Worm (Caenorhabditis elegans) whole organism, L2 larva: Measurements from ENCODE around the gene C03C10.7.

Source experiments
- F13H6.1 ChIP-seq: sonication (generic microtip); optimal IDR thresholded peaks from 2 replicates; lab custom pipeline; 2016; ENCODE audit warnings: missing genetic modification characterization, missing compliant biosample characterization
- R02D3.7 ChIP-seq: fragments of 150-350 bp; optimal IDR thresholded peaks from 2 replicates; lab custom pipeline; 2014; ENCODE audit warnings: missing biosample characterization, missing genetic modification characterization
- alr-1 ChIP-seq: fragments of 150-350 bp; optimal IDR thresholded peaks from 2 replicates; lab custom pipeline; 2014; ENCODE audit warnings: missing biosample characterization, missing genetic modification characterization
- aly-2 ChIP-seq: fragments of 150-350 bp; optimal IDR thresholded peaks from 2 replicates; lab custom pipeline; 2014; ENCODE audit warnings: missing biosample characterization, missing genetic modification characterization
- ama-1 ChIP-seq: fragments of 150-350 bp; optimal IDR thresholded peaks from 2 replicates; lab custom pipeline; 2018; ENCODE audit warnings: inconsistent platforms
- blmp-1 ChIP-seq: sonication (generic microtip); optimal IDR thresholded peaks from 2 replicates; lab custom pipeline; 2017; ENCODE audit warnings: missing genetic modification characterization, mild to moderate bottlenecking, missing compliant biosample characterization, antibody characterized with exemption, moderate library complexity; ENCODE audit not compliant: insufficient read depth
- ceh-16 ChIP-seq: fragments of 150-350 bp; optimal IDR thresholded peaks from 2 replicates; lab custom pipeline; 2014; ENCODE audit warnings: missing biosample characterization, missing genetic modification characterization
- ceh-82 ChIP-seq: fragments of 150-350 bp; optimal IDR thresholded peaks from 2 replicates; lab custom pipeline; 2014; ENCODE audit warnings: missing biosample characterization, missing genetic modification characterization
- crh-2 ChIP-seq: sonication (generic microtip); optimal IDR thresholded peaks from 2 replicates; lab custom pipeline; 2017; ENCODE audit warnings: missing biosample characterization, missing genetic modification characterization
- dmd-4 ChIP-seq: sonication (generic microtip); optimal IDR thresholded peaks from 2 replicates; lab custom pipeline; 2017; ENCODE audit warnings: missing biosample characterization, missing genetic modification characterization
- elt-1 ChIP-seq: fragments of 150-350 bp; optimal IDR thresholded peaks from 2 replicates; lab custom pipeline; 2014; ENCODE audit warnings: missing biosample characterization, missing genetic modification characterization
- elt-3 ChIP-seq: sonication (generic microtip); optimal IDR thresholded peaks from 2 replicates; lab custom pipeline; 2017; ENCODE audit warnings: missing biosample characterization, missing genetic modification characterization
- fos-1 ChIP-seq: fragments of 150-350 bp; optimal IDR thresholded peaks from 2 replicates; lab custom pipeline; 2014; ENCODE audit warnings: missing biosample characterization, missing genetic modification characterization
- gmeb-1 ChIP-seq: fragments of 150-350 bp; optimal IDR thresholded peaks from 2 replicates; lab custom pipeline; 2014; ENCODE audit warnings: missing biosample characterization, missing genetic modification characterization
- lin-11 ChIP-seq: fragments of 150-350 bp; sonication (generic microtip); optimal IDR thresholded peaks from 2 replicates; lab custom pipeline; 2014; ENCODE audit warnings: missing biosample characterization, missing genetic modification characterization, inconsistent platforms, mixed read lengths
- lin-13 ChIP-seq: fragments of 150-350 bp; optimal IDR thresholded peaks from 2 replicates; lab custom pipeline; 2014; ENCODE audit warnings: missing biosample characterization, missing genetic modification reagents, missing genetic modification characterization
- lin-39 ChIP-seq: fragments of 150-350 bp; optimal IDR thresholded peaks from 2 replicates; lab custom pipeline; 2014; ENCODE audit warnings: missing biosample characterization, missing genetic modification reagents, missing genetic modification characterization
- lsy-2 ChIP-seq, 2 experiments: fragments of 150-350 bp in 1 of 2; sonication (generic microtip) in 1 of 2; optimal IDR thresholded peaks; 2 replicates each; lab custom pipeline; 2014 to 2017; ENCODE audit warnings: missing biosample characterization in 2 of 2, missing genetic modification characterization in 2 of 2
- mab-5 ChIP-seq: fragments of 150-350 bp; optimal IDR thresholded peaks from 2 replicates; lab custom pipeline; 2014; ENCODE audit warnings: missing biosample characterization, missing genetic modification characterization
- mbf-1 ChIP-seq: sonication (generic microtip); optimal IDR thresholded peaks from 2 replicates; lab custom pipeline; 2017; ENCODE audit warnings: missing biosample characterization, missing genetic modification characterization
- mdl-1 ChIP-seq, 2 experiments: fragments of 150-350 bp in 1 of 2; sonication (generic microtip) in 1 of 2; optimal IDR thresholded peaks; 2 replicates each; lab custom pipeline; 2017; ENCODE audit warnings: missing biosample characterization in 2 of 2, missing genetic modification characterization in 2 of 2
- nhr-10 ChIP-seq: sonication (generic microtip); optimal IDR thresholded peaks from 2 replicates; lab custom pipeline; 2017; ENCODE audit warnings: missing biosample characterization, missing genetic modification characterization
- nhr-11 ChIP-seq: fragments of 150-350 bp; optimal IDR thresholded peaks from 2 replicates; lab custom pipeline; 2014; ENCODE audit warnings: missing biosample characterization, missing genetic modification characterization
- nhr-12 ChIP-seq: fragments of 150-350 bp; optimal IDR thresholded peaks from 2 replicates; lab custom pipeline; 2014; ENCODE audit warnings: missing biosample characterization, missing genetic modification characterization
- nhr-129 ChIP-seq: fragments of 150-350 bp; optimal IDR thresholded peaks from 2 replicates; lab custom pipeline; 2014; ENCODE audit warnings: missing biosample characterization, missing genetic modification characterization
- nhr-21 ChIP-seq: fragments of 150-350 bp; optimal IDR thresholded peaks from 2 replicates; lab custom pipeline; 2014; ENCODE audit warnings: missing biosample characterization, missing genetic modification characterization
- nhr-6 ChIP-seq: fragments of 150-350 bp; optimal IDR thresholded peaks from 2 replicates; lab custom pipeline; 2014; ENCODE audit warnings: missing biosample characterization, missing genetic modification characterization
- nhr-77 ChIP-seq: fragments of 150-350 bp; optimal IDR thresholded peaks from 2 replicates; lab custom pipeline; 2014; ENCODE audit warnings: missing biosample characterization, missing genetic modification characterization
- peb-1 ChIP-seq: fragments of 150-350 bp; optimal IDR thresholded peaks from 2 replicates; lab custom pipeline; 2014; ENCODE audit warnings: missing biosample characterization, missing genetic modification characterization
- sem-4 ChIP-seq: fragments of 150-350 bp; optimal IDR thresholded peaks from 2 replicates; lab custom pipeline; 2014; ENCODE audit warnings: missing biosample characterization, missing genetic modification reagents, missing genetic modification characterization
- sma-3 ChIP-seq: sonication (generic microtip); optimal IDR thresholded peaks from 2 replicates; lab custom pipeline; 2016; ENCODE audit warnings: missing genetic modification reagents, missing genetic modification characterization, missing compliant biosample characterization
- sma-9 ChIP-seq, 2 experiments: fragments of 150-350 bp in 1 of 2; sonication (generic microtip) in 1 of 2; optimal IDR thresholded peaks; 2 replicates each; lab custom pipeline; 2014 to 2016; ENCODE audit warnings: missing genetic modification characterization in 2 of 2, mild to moderate bottlenecking in 1 of 2, missing biosample characterization in 1 of 2, missing compliant biosample characterization in 1 of 2, missing genetic modification reagents in 1 of 2, moderate library complexity in 1 of 2
- snpc-4 ChIP-seq: fragments of 150-350 bp; optimal IDR thresholded peaks from 2 replicates; lab custom pipeline; 2014; ENCODE audit warnings: missing biosample characterization, missing genetic modification characterization
- unc-39 ChIP-seq: fragments of 150-350 bp; optimal IDR thresholded peaks from 2 replicates; lab custom pipeline; 2014; ENCODE audit warnings: missing biosample characterization, missing genetic modification characterization
- unc-55 ChIP-seq: fragments of 150-350 bp; sonication (generic microtip); optimal IDR thresholded peaks from 3 replicates; lab custom pipeline; 2014; ENCODE audit warnings: missing biosample characterization, missing genetic modification reagents, missing genetic modification characterization
- unc-62 ChIP-seq: fragments of 150-350 bp; optimal IDR thresholded peaks from 2 replicates; lab custom pipeline; 2014; ENCODE audit warnings: missing biosample characterization, missing genetic modification reagents, missing genetic modification characterization
- zag-1 ChIP-seq: fragments of 150-350 bp; optimal IDR thresholded peaks from 2 replicates; lab custom pipeline; 2014; ENCODE audit warnings: missing biosample characterization, missing genetic modification characterization
- ztf-11 ChIP-seq: sonication (generic microtip); optimal IDR thresholded peaks from 2 replicates; lab custom pipeline; 2017; ENCODE audit warnings: missing biosample characterization, missing genetic modification characterization
- ztf-4 ChIP-seq: fragments of 150-350 bp; optimal IDR thresholded peaks from 2 replicates; lab custom pipeline; 2014; ENCODE audit warnings: missing biosample characterization, missing genetic modification characterization

The C03C10.7 gene

DNA sequence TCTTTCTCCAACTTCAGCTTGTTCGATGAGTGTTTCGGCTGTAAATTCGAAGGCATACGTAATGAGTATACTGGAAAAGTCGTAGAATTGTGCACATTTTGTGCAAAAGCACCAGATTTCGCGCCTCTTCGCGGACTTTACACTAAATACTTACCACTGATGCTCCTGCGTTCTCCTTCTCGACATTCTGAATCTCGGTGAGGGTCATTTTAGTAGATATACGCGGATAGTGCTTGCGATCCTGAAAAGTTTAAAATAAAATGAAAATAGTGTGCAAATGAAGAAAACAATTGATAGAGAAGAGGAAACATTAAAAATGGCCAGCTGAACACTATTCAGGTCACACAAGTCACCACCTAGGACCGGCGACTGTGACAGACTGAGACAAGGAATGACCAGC lies 1.2 kb upstream of the C03C10.7 start, which contains the start of gene rnr-2:
rnr-2 (minus strand) TSS at position 241 of the 400 bp plus-strand sequence.
- TF ChIP-seq nhr-129 (tag; lab: Kevin White, UChicago) = peak; percentile 33
- peak in 1 of 2 experiments; percentile 4 for TF ChIP-seq lsy-2 (tag; optimal IDR thresholded peaks at IDR 0.05; lab: Kevin White, UChicago)
- peak; percentile 7 for TF ChIP-seq unc-55
- TF ChIP-seq R02D3.7 (tag; lab: Kevin White, UChicago) = no peak
- TF ChIP-seq, all 48 proteins: peak for 3

DNA sequence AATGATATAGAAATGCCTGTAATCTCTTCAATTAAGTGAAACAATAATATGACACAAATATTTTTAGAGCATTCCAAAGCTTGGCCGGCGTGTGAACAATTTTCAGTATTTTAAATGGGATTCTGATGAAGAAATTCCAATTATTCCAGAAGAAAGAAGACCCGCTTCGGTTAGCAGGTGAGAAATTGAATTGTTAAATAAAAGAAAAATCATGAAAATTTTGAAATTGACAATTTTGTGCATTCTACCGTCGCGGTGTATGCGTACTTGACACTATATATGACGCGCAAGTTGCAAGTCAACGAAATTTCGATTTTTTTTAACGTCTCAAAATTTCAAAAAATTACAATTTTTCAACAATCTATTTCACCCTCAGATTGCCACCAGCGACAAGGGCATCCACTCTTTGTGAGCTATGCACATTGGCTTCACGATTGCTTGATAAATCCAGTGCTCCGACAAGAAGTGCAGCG lies 561 bp downstream of the C03C10.7 start:
- no peak for TF ChIP-seq elt-1 (tag; lab: Kevin White, UChicago)
- peak; percentile 18 for TF ChIP-seq ama-1 (lab: Kevin White, UChicago)
- TF ChIP-seq lsy-2 (tag; optimal IDR thresholded peaks at IDR 0.05; lab: Kevin White, UChicago) = peak in 1 of 2 experiments; percentile 4
- TF ChIP-seq ztf-11 (tag; lab: Kevin White, UChicago) = no peak
- TF ChIP-seq gmeb-1 (tag; lab: Kevin White, UChicago) = no peak
- peak; percentile 24 for TF ChIP-seq crh-2 (tag; lab: Kevin White, UChicago)
- TF ChIP-seq sma-9 (GFP tag; optimal IDR thresholded peaks at IDR 0.05; lab: Kevin White, UChicago) = no peak
- TF ChIP-seq sma-9 (tag; optimal IDR thresholded peaks at IDR 0.05; lab: Kevin White, UChicago) = no peak
- TF ChIP-seq lin-39 (tag; lab: Kevin White, UChicago) = no peak
- TF ChIP-seq R02D3.7 (tag; lab: Kevin White, UChicago) = no peak
- TF ChIP-seq nhr-21 (tag; lab: Kevin White, UChicago) = peak; percentile 20
- TF ChIP-seq alr-1 = no peak
- TF ChIP-seq sma-3 (GFP tag; lab: Kevin White, UChicago) = peak; percentile 67
- TF ChIP-seq, all 48 proteins: peak for 5

DNA sequence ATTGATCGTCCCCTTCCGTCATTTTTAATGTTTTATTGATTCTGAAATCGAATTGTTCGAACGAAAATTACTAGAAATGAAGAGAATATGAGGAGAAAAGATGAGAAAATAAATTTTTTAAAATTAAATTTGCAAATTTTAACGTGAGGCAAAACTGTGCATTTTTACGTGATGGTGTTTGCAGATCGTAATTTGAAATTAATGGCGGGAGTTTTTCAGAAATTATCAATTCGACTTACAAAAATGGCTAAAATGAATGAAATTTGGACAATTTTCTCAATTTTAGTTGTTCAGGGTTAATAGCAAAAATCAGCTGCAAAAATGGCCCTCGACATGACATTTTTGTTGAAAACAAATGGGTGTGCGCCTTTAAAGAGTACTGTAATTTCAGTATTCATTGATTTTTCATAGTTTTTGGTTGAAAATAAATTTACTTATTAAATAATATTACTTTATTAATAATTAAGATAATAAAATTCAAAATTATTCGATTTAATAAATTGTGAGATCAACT lies 2.3 kb downstream of the C03C10.7 start, which contains the start of gene rei-1:
rei-1 (minus strand) TSS at position 84 of the 514 bp plus-strand sequence.
- TF ChIP-seq nhr-21 (tag; lab: Kevin White, UChicago) (no peak), nhr-129 (tag; lab: Kevin White, UChicago) (no peak), sem-4 (tag; lab: Kevin White, UChicago) (no peak), blmp-1 (tag; lab: Kevin White, UChicago) (no peak), nhr-12 (tag; lab: Kevin White, UChicago) (no peak), sma-3 (GFP tag; lab: Kevin White, UChicago) (no peak), elt-3 (tag; lab: Kevin White, UChicago) (no peak), zag-1 (tag; lab: Kevin White, UChicago) (no peak), ama-1 (lab: Kevin White, UChicago) (no peak), snpc-4 (tag; lab: Kevin White, UChicago) (no peak), gmeb-1 (tag; lab: Kevin White, UChicago) (no peak), unc-62 (GFP tag; lab: Kevin White, UChicago) (no peak), crh-2 (tag; lab: Kevin White, UChicago) (no peak), peb-1 (tag; lab: Kevin White, UChicago) (no peak), mdl-1 (tag; optimal IDR thresholded peaks at IDR 0.05; lab: Kevin White, UChicago) (no peak), alr-1 (no peak)

DNA sequence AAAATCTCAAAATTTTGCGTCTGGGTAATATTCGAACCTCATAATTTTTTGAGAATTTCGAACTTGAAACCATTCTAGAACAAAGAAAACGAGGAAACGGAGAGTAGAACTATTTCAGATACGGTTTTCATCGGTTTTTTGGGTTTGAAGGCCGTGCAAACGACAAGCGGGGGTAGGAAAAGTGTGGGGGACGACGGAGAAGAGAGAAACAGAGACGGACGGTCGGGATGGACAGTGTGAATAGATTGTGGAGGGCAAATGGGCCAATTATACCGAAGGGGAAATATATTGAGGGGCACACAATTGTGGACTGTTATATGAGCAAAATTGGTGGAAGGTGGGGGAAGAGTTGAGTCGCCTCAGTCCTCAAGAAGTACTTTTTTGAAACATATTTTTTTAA lies 2.9 kb downstream of the C03C10.7 start:
- TF ChIP-seq mab-5 = no peak
- TF ChIP-seq alr-1 = no peak
- TF ChIP-seq sma-9 (GFP tag; optimal IDR thresholded peaks at IDR 0.05; lab: Kevin White, UChicago) = no peak
- TF ChIP-seq sma-9 (tag; optimal IDR thresholded peaks at IDR 0.05; lab: Kevin White, UChicago) = no peak
- no peak for TF ChIP-seq unc-39 (tag; lab: Kevin White, UChicago)
- peak; percentile 11 for TF ChIP-seq ama-1 (lab: Kevin White, UChicago)
- no peak for TF ChIP-seq nhr-6 (tag; lab: Kevin White, UChicago)
- no peak for TF ChIP-seq snpc-4 (tag; lab: Kevin White, UChicago)

DNA sequence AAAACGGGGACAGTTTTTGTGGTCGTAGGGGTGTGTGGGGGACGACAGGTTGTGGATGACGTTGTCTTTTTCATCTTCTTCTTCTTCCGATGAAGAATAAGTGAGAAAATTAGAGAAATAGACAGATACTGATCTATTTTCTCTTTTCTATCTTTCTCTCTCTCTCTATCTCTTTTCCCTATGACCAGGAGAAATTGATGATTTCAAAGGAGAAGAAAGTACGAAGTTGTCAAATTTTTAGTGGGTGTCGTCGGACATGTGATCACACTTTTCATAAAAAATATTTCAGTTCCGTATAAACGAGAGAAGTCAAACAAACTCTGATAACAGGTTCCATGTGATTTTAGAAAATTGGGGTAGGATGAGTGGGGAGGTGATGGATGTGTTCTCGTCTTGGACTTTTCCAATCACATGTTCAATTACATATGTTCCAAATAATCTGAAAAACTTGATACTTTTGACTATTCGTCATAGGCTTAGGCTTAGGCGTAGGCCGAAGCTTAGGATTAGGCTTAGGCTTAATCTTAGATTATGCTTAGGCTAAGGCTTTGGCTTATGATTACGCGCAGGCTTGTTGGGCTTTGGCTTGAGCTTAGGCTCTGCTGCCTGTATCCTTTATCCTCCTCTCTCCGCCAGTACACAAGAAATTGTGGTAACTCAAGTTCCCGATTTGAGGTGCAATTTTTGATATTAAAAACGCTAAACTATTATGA lies 4.2 kb downstream of the C03C10.7 start:
- TF ChIP-seq nhr-77 (tag; lab: Kevin White, UChicago) = no peak
- no peak for TF ChIP-seq mab-5
- TF ChIP-seq ztf-11 (tag; lab: Kevin White, UChicago) = no peak
- TF ChIP-seq aly-2 = no peak
- peak; percentile 46 for TF ChIP-seq gmeb-1 (tag; lab: Kevin White, UChicago)
- TF ChIP-seq ztf-4 (tag; lab: Kevin White, UChicago) = peak; percentile 86
- TF ChIP-seq nhr-11 (tag; lab: Kevin White, UChicago) = no peak
- no peak for TF ChIP-seq snpc-4 (tag; lab: Kevin White, UChicago)
- TF ChIP-seq nhr-6 (tag; lab: Kevin White, UChicago) = peak; percentile 23
- TF ChIP-seq lin-11 (tag; lab: Kevin White, UChicago) = no peak
- no peak for TF ChIP-seq ceh-82 (tag; lab: Kevin White, UChicago)
- no peak for TF ChIP-seq dmd-4 (tag; lab: Kevin White, UChicago)
- no peak for TF ChIP-seq zag-1 (tag; lab: Kevin White, UChicago)
- no peak for TF ChIP-seq peb-1 (tag; lab: Kevin White, UChicago)
- TF ChIP-seq ceh-16 (tag; lab: Kevin White, UChicago) = peak; percentile 38
- no peak for TF ChIP-seq mbf-1 (tag; lab: Kevin White, UChicago)
- TF ChIP-seq lin-13 (GFP tag; lab: Kevin White, UChicago) = peak; percentile 60
- TF ChIP-seq elt-3 (tag; lab: Kevin White, UChicago) = no peak
- TF ChIP-seq fos-1 (tag; lab: Kevin White, UChicago) = peak; percentile 50
- TF ChIP-seq alr-1 = no peak
- peak; percentile 30 for TF ChIP-seq nhr-10 (tag; lab: Kevin White, UChicago)
- peak; percentile 45 for TF ChIP-seq crh-2 (tag; lab: Kevin White, UChicago)
- peak; percentile 26 for TF ChIP-seq F13H6.1
- peak; percentile 87 for TF ChIP-seq nhr-21 (tag; lab: Kevin White, UChicago)
